Worm (Caenorhabditis elegans) whole organism, mixed stage, embryonic: ENCODE measurements around the gene glb-31.

Experiments
- M03D4.4 ChIP-seq: sonication (generic microtip); optimal IDR thresholded peaks from 2 replicates; lab custom pipeline; 2017; ENCODE audit warnings: mild to moderate bottlenecking, missing genetic modification characterization, missing compliant biosample characterization
- bed-3 ChIP-seq: fragments of 200-800 bp; sonication (Bioruptor generic); optimal IDR thresholded peaks from 3 replicates; lab custom pipeline; 2018; ENCODE audit warnings: mild to moderate bottlenecking, missing genetic modification characterization, moderate library complexity, missing compliant biosample characterization
- blmp-1 ChIP-seq: fragments of 150-350 bp; optimal IDR thresholded peaks from 2 replicates; lab custom pipeline; 2014; ENCODE audit warnings: missing biosample characterization, missing genetic modification characterization
- ceh-39 ChIP-seq: fragments of 150-350 bp; optimal IDR thresholded peaks from 2 replicates; lab custom pipeline; 2014; ENCODE audit warnings: missing biosample characterization, missing genetic modification characterization
- ceh-43 ChIP-seq: fragments of 200-800 bp; sonication (Bioruptor generic); optimal IDR thresholded peaks from 2 replicates; lab custom pipeline; 2018; ENCODE audit warnings: mild to moderate bottlenecking, missing genetic modification characterization, moderate library complexity, missing compliant biosample characterization
- ceh-83 ChIP-seq: fragments of 200-800 bp; sonication (Bioruptor generic); optimal IDR thresholded peaks from 2 replicates; lab custom pipeline; 2018; ENCODE audit warnings: mild to moderate bottlenecking, missing genetic modification characterization, missing compliant biosample characterization
- ces-1 ChIP-seq: fragments of 150-350 bp; optimal IDR thresholded peaks from 2 replicates; lab custom pipeline; 2014; ENCODE audit warnings: missing biosample characterization, missing genetic modification reagents, missing genetic modification characterization
- cnd-1 ChIP-seq: fragments of 200-800 bp; sonication (Bioruptor generic); optimal IDR thresholded peaks from 2 replicates; lab custom pipeline; 2018; ENCODE audit warnings: mild to moderate bottlenecking, missing genetic modification characterization, missing compliant biosample characterization
- drap-1 ChIP-seq: fragments of 200-800 bp; sonication (Bioruptor generic); optimal IDR thresholded peaks from 3 replicates; lab custom pipeline; 2018; ENCODE audit warnings: mild to moderate bottlenecking, missing genetic modification characterization, missing compliant biosample characterization
- elt-1 ChIP-seq: sonication (generic microtip); optimal IDR thresholded peaks from 2 replicates; lab custom pipeline; 2017; ENCODE audit warnings: missing genetic modification characterization, mild to moderate bottlenecking, missing compliant biosample characterization, antibody characterized with exemption, moderate library complexity, borderline replicate concordance; ENCODE audit not compliant: insufficient read depth
- elt-3 ChIP-seq: fragments of 150-350 bp; optimal IDR thresholded peaks from 2 replicates; lab custom pipeline; 2014; ENCODE audit warnings: missing biosample characterization, missing genetic modification characterization
- flh-1 ChIP-seq: fragments of 200-800 bp; sonication (Bioruptor generic); optimal IDR thresholded peaks from 2 replicates; lab custom pipeline; 2018; ENCODE audit warnings: mild to moderate bottlenecking, missing genetic modification characterization, moderate library complexity, missing compliant biosample characterization
- ham-2 ChIP-seq: fragments of 200-800 bp; sonication (Bioruptor generic); optimal IDR thresholded peaks from 2 replicates; lab custom pipeline; 2018; ENCODE audit warnings: mild to moderate bottlenecking, missing genetic modification characterization, missing compliant biosample characterization
- hlh-1 ChIP-seq: fragments of 150-350 bp; optimal IDR thresholded peaks from 2 replicates; lab custom pipeline; 2014; ENCODE audit warnings: missing biosample characterization, missing genetic modification reagents, missing genetic modification characterization
- lin-32 ChIP-seq: fragments of 200-800 bp; sonication (Bioruptor generic); optimal IDR thresholded peaks from 2 replicates; lab custom pipeline; 2018; ENCODE audit warnings: mild to moderate bottlenecking, missing genetic modification characterization, missing compliant biosample characterization
- lsy-2 ChIP-seq: fragments of 150-350 bp; optimal IDR thresholded peaks from 2 replicates; lab custom pipeline; 2014; ENCODE audit warnings: missing biosample characterization, missing genetic modification characterization
- mab-5 ChIP-seq: fragments of 150-350 bp; optimal IDR thresholded peaks from 2 replicates; lab custom pipeline; 2014; ENCODE audit warnings: missing biosample characterization, missing genetic modification characterization
- mep-1 ChIP-seq: fragments of 150-350 bp; optimal IDR thresholded peaks from 2 replicates; lab custom pipeline; 2017; ENCODE audit warnings: missing biosample characterization, missing genetic modification reagents, missing genetic modification characterization, inconsistent platforms
- mls-2 ChIP-seq: sonication (generic microtip); optimal IDR thresholded peaks from 2 replicates; lab custom pipeline; 2016; ENCODE audit warnings: mild to moderate bottlenecking, missing genetic modification characterization, moderate library complexity, missing compliant biosample characterization
- nhr-12 ChIP-seq: fragments of 150-350 bp; optimal IDR thresholded peaks from 2 replicates; lab custom pipeline; 2014; ENCODE audit warnings: missing biosample characterization, missing genetic modification characterization
- nhr-2 ChIP-seq: fragments of 150-350 bp; optimal IDR thresholded peaks from 2 replicates; lab custom pipeline; 2014; ENCODE audit warnings: missing biosample characterization, missing genetic modification characterization
- nhr-237 ChIP-seq: fragments of 150-350 bp; optimal IDR thresholded peaks from 2 replicates; lab custom pipeline; 2014; ENCODE audit warnings: missing biosample characterization, missing genetic modification characterization
- nhr-28 ChIP-seq: fragments of 150-350 bp; optimal IDR thresholded peaks from 2 replicates; lab custom pipeline; 2014; ENCODE audit warnings: missing biosample characterization, missing genetic modification characterization
- nhr-76 ChIP-seq: sonication (generic microtip); optimal IDR thresholded peaks from 2 replicates; lab custom pipeline; 2017; ENCODE audit warnings: missing biosample characterization, missing genetic modification characterization
- pha-4 ChIP-seq: fragments of 150-350 bp; optimal IDR thresholded peaks from 2 replicates; lab custom pipeline; 2018; ENCODE audit warnings: missing biosample characterization, missing genetic modification reagents, missing genetic modification characterization
- sem-2 ChIP-seq: fragments of 200-800 bp; sonication (Bioruptor generic); optimal IDR thresholded peaks from 2 replicates; lab custom pipeline; 2018; ENCODE audit warnings: mild to moderate bottlenecking, missing genetic modification characterization, missing compliant biosample characterization
- snpc-4 ChIP-seq: fragments of 150-350 bp; optimal IDR thresholded peaks from 2 replicates; lab custom pipeline; 2014; ENCODE audit warnings: missing biosample characterization, missing genetic modification characterization
- sptf-1 ChIP-seq: sonication (generic microtip); optimal IDR thresholded peaks from 2 replicates; lab custom pipeline; 2017; ENCODE audit warnings: mild to moderate bottlenecking, missing genetic modification characterization, moderate library complexity, missing compliant biosample characterization
- tbx-8 ChIP-seq: fragments of 200-800 bp; sonication (Bioruptor generic); optimal IDR thresholded peaks from 2 replicates; lab custom pipeline; 2018; ENCODE audit warnings: mild to moderate bottlenecking, missing genetic modification characterization, moderate library complexity, missing compliant biosample characterization
- unc-120 ChIP-seq: sonication (generic microtip); optimal IDR thresholded peaks from 2 replicates; lab custom pipeline; 2017; ENCODE audit warnings: missing genetic modification characterization, missing compliant biosample characterization; ENCODE audit not compliant: poor library complexity, severe bottlenecking
- unc-39 ChIP-seq: fragments of 150-350 bp; optimal IDR thresholded peaks from 2 replicates; lab custom pipeline; 2014; ENCODE audit warnings: missing biosample characterization, missing genetic modification characterization
- zip-8 ChIP-seq: fragments of 150-350 bp; optimal IDR thresholded peaks from 2 replicates; lab custom pipeline; 2014; ENCODE audit warnings: missing biosample characterization, missing genetic modification characterization
- ztf-11 ChIP-seq: fragments of 150-350 bp; optimal IDR thresholded peaks from 2 replicates; lab custom pipeline; 2014; ENCODE audit warnings: missing biosample characterization, missing genetic modification characterization

glb-31 gene

ce11 chrII:1275439-1275838 lies 26.0 kb downstream of the glb-31 start, which contains the start of gene Y57G7A.5:
Gene Y57G7A.5, minus strand, starts transcription at chrII:1275539.
- TF ChIP-seq lsy-2 (tag; lab: Kevin White, UChicago) = no peak
- no peak for TF ChIP-seq bed-3 (GFP tag; lab: Kevin White, UChicago)
- no peak for TF ChIP-seq ceh-83 (GFP tag; lab: Kevin White, UChicago)
- TF ChIP-seq nhr-76 (tag; lab: Kevin White, UChicago) = no peak
- no peak for TF ChIP-seq snpc-4 (tag; lab: Kevin White, UChicago)
- TF ChIP-seq ztf-11 (tag; lab: Kevin White, UChicago) = no peak
- TF ChIP-seq drap-1 (GFP tag; lab: Kevin White, UChicago) = no peak
- no peak for TF ChIP-seq nhr-12 (tag; lab: Kevin White, UChicago)
- no peak for TF ChIP-seq lin-32 (GFP tag; lab: Kevin White, UChicago)
- no peak for TF ChIP-seq sem-2 (GFP tag; lab: Kevin White, UChicago)
- no peak for TF ChIP-seq zip-8
- TF ChIP-seq pha-4 = no peak
- TF ChIP-seq nhr-237 (tag; lab: Kevin White, UChicago) = no peak
- no peak for TF ChIP-seq elt-3
- no peak for TF ChIP-seq hlh-1 (tag; lab: Kevin White, UChicago)
- no peak for TF ChIP-seq cnd-1 (tag; lab: Kevin White, UChicago)
- TF ChIP-seq M03D4.4 (tag; lab: Kevin White, UChicago) = no peak
- TF ChIP-seq unc-39 (tag; lab: Kevin White, UChicago) = no peak
- TF ChIP-seq, all 35 proteins: peak for 0

- TF ChIP-seq hlh-1 (tag; lab: Kevin White, UChicago) (no peak), mep-1 (tag; lab: Kevin White, UChicago) (no peak), ham-2 (no peak), elt-1 (no peak), sem-2 (GFP tag; lab: Kevin White, UChicago) (no peak), flh-1 (GFP tag; lab: Kevin White, UChicago) (no peak), drap-1 (GFP tag; lab: Kevin White, UChicago) (no peak), lin-32 (GFP tag; lab: Kevin White, UChicago) (no peak), sptf-1 (tag; lab: Kevin White, UChicago) (no peak), zip-8 (no peak), cnd-1 (tag; lab: Kevin White, UChicago) (no peak), nhr-28 (tag; lab: Kevin White, UChicago) (no peak), ces-1 (GFP tag; lab: Kevin White, UChicago) (no peak), elt-3 (no peak)
- TF ChIP-seq, all 35 proteins: peak for 0
Measured at ce11 chrII:1271814-1272213, 29.6 kb downstream of the glb-31 start, which contains the start of gene srw-66. Gene srw-66, minus strand, starts transcription at chrII:1271914.

ce11 chrII:1266790-1267189 lies 34.7 kb downstream of the glb-31 start, which contains the start of gene oac-30:
Gene oac-30, minus strand, starts transcription at chrII:1266890.
- TF ChIP-seq lsy-2 (tag; lab: Kevin White, UChicago) = no peak

- no peak for TF ChIP-seq nhr-2
- no peak for TF ChIP-seq blmp-1
- no peak for TF ChIP-seq ceh-43 (GFP tag; lab: Kevin White, UChicago)
- TF ChIP-seq nhr-76 (tag; lab: Kevin White, UChicago) = no peak
- TF ChIP-seq unc-120 (tag; lab: Kevin White, UChicago) = no peak
Measured at ce11 chrII:1258634-1259033, 42.8 kb downstream of the glb-31 start, which contains the start of gene clpr-2. Gene clpr-2, plus strand, starts transcription at chrII:1258934.

ce11 chrII:1256742-1257141 lies 44.7 kb downstream of the glb-31 start:
- TF ChIP-seq nhr-237 (tag; lab: Kevin White, UChicago) (no peak), tbx-8 (GFP tag; lab: Kevin White, UChicago) (no peak), ceh-43 (GFP tag; lab: Kevin White, UChicago) (no peak), sptf-1 (tag; lab: Kevin White, UChicago) (no peak), pha-4 (no peak), nhr-76 (tag; lab: Kevin White, UChicago) (no peak), unc-120 (tag; lab: Kevin White, UChicago) (no peak), mab-5 (tag; lab: Kevin White, UChicago) (no peak), blmp-1 (no peak), zip-8 (no peak), ceh-39 (no peak), mls-2 (no peak), unc-39 (tag; lab: Kevin White, UChicago) (no peak), lsy-2 (tag; lab: Kevin White, UChicago) (no peak), drap-1 (GFP tag; lab: Kevin White, UChicago) (no peak), sem-2 (GFP tag; lab: Kevin White, UChicago) (no peak), nhr-2 (no peak), elt-3 (no peak)
- TF ChIP-seq, all 35 proteins: peak for 0
